Worm (Caenorhabditis elegans) whole organism, young adult: ENCODE data around the gene aqp-3.
A peak's percentile ranks its signal among the peaks of the same experiment; 100 is the strongest.

ENCODE experiments used
- B0261.1 ChIP-seq: sonication (generic microtip); optimal IDR thresholded peaks from 2 replicates; lab custom pipeline; 2016; ENCODE audit warnings: mild to moderate bottlenecking, missing genetic modification characterization, moderate library complexity, missing compliant biosample characterization
- C17E4.6 ChIP-seq: fragments of 200-800 bp; sonication (Bioruptor generic); IDR thresholded peaks from 2 replicates; pipeline ENCODE4 v1.3.6; 2022; ENCODE audit warnings: missing genetic modification reagents, missing genetic modification characterization, missing compliant biosample characterization
- F10E7.11 ChIP-seq: sonication (generic microtip); optimal IDR thresholded peaks from 2 replicates; lab custom pipeline; 2017; ENCODE audit warnings: mild to moderate bottlenecking, missing genetic modification characterization, moderate library complexity, missing compliant biosample characterization
- F23B12.7 ChIP-seq: sonication (generic microtip); optimal IDR thresholded peaks from 2 replicates; lab custom pipeline; 2017; ENCODE audit warnings: missing genetic modification characterization, mild to moderate bottlenecking, missing compliant biosample characterization, antibody characterized with exemption, moderate library complexity; ENCODE audit not compliant: insufficient read depth
- F37B4.10 ChIP-seq: fragments of 200-800 bp; sonication (Bioruptor generic); IDR thresholded peaks from 2 replicates; pipeline ENCODE4 v1.3.6; 2022; ENCODE audit warnings: missing genetic modification characterization, missing compliant biosample characterization
- F52B5.7 ChIP-seq: sonication (generic microtip); optimal IDR thresholded peaks from 2 replicates; lab custom pipeline; 2016; ENCODE audit warnings: mild to moderate bottlenecking, missing genetic modification characterization, missing compliant biosample characterization
- F57A8.1 ChIP-seq: fragments of 200-800 bp; sonication (Bioruptor generic); optimal IDR thresholded peaks from 2 replicates; lab custom pipeline; 2018; ENCODE audit warnings: mild to moderate bottlenecking, missing genetic modification characterization, moderate library complexity, missing compliant biosample characterization
- T07F8.4 ChIP-seq: sonication (generic microtip); optimal IDR thresholded peaks from 2 replicates; lab custom pipeline; 2016; ENCODE audit warnings: mild to moderate bottlenecking, missing genetic modification characterization, moderate library complexity, missing compliant biosample characterization
- Y53G8AR.9 ChIP-seq: fragments of 200-800 bp; sonication (Bioruptor generic); conservative IDR thresholded peaks from 2 replicates; pipeline ENCODE4 v1.3.6; 2022; ENCODE audit warnings: missing genetic modification reagents, missing genetic modification characterization, missing compliant biosample characterization
- Y56A3A.18 ChIP-seq: fragments of 200-800 bp; sonication (Bioruptor generic); IDR thresholded peaks from 2 replicates; pipeline ENCODE4 v1.3.6; 2022; ENCODE audit warnings: missing genetic modification reagents, missing genetic modification characterization, missing compliant biosample characterization
- Y79H2A.3 ChIP-seq: fragments of 200-800 bp; sonication (Bioruptor generic); conservative IDR thresholded peaks from 2 replicates; pipeline ENCODE4 v1.3.6; 2022; ENCODE audit warnings: missing genetic modification reagents, missing genetic modification characterization, missing compliant biosample characterization
- Y95B8A.8 ChIP-seq: fragments of 200-800 bp; sonication (Bioruptor generic); IDR thresholded peaks from 2 replicates; pipeline ENCODE4 v1.3.6; 2022; ENCODE audit warnings: missing genetic modification reagents, missing genetic modification characterization, missing compliant biosample characterization
- ZK185.1 ChIP-seq: sonication (generic microtip); optimal IDR thresholded peaks from 2 replicates; lab custom pipeline; 2016; ENCODE audit warnings: mild to moderate bottlenecking, missing genetic modification characterization, missing compliant biosample characterization; ENCODE audit not compliant: poor library complexity, severe bottlenecking
- ama-1 ChIP-seq, 3 experiments: fragments of 150-350 bp in 1 of 3; sonication (generic microtip) in 2 of 3; optimal IDR thresholded peaks; 2 replicates each; lab custom pipeline; 2014 to 2018; ENCODE audit warnings: missing biosample characterization in 2 of 3, missing genetic modification characterization in 2 of 3, missing genetic modification reagents in 2 of 3
- cebp-1 ChIP-seq, 2 experiments: fragments of 200-800 bp in 1 of 2; sonication (Bioruptor generic) in 1 of 2; sonication (generic microtip) in 1 of 2; IDR thresholded peaks in 1 of 2; optimal IDR thresholded peaks in 1 of 2; 2 replicates each; pipeline versions ENCODE4 v1.3.6 to Lab custom; 2017 to 2022; ENCODE audit warnings: missing compliant biosample characterization in 2 of 2, missing genetic modification characterization in 2 of 2, mild to moderate bottlenecking in 1 of 2, missing genetic modification reagents in 1 of 2, moderate library complexity in 1 of 2
- chd-7 ChIP-seq: sonication (generic microtip); optimal IDR thresholded peaks from 2 replicates; lab custom pipeline; 2016; ENCODE audit warnings: mild to moderate bottlenecking, missing genetic modification characterization, moderate library complexity, missing compliant biosample characterization
- dpff-1 ChIP-seq: sonication (generic microtip); optimal IDR thresholded peaks from 2 replicates; lab custom pipeline; 2017; ENCODE audit warnings: mild to moderate bottlenecking, missing genetic modification characterization, missing compliant biosample characterization
- egl-18 ChIP-seq: fragments of 200-800 bp; sonication (Bioruptor generic); IDR thresholded peaks from 2 replicates; pipeline ENCODE4 v1.3.6; 2022; ENCODE audit warnings: missing genetic modification reagents, missing genetic modification characterization, missing compliant biosample characterization
- ets-4 ChIP-seq: fragments of 200-800 bp; sonication (Bioruptor generic); optimal IDR thresholded peaks from 2 replicates; lab custom pipeline; 2018; ENCODE audit warnings: mild to moderate bottlenecking, missing genetic modification characterization, missing compliant biosample characterization
- him-1 ChIP-seq: sonication (generic microtip); optimal IDR thresholded peaks from 2 replicates; lab custom pipeline; 2016; ENCODE audit warnings: missing genotype, missing genetic modification reagents, missing genetic modification characterization, missing compliant biosample characterization
- hmg-20 ChIP-seq: fragments of 200-800 bp; sonication (Bioruptor generic); IDR thresholded peaks from 2 replicates; pipeline ENCODE4 v1.3.6; 2022; ENCODE audit warnings: missing genetic modification reagents, missing genetic modification characterization, missing compliant biosample characterization
- hrde-1 ChIP-seq: sonication (generic microtip); optimal IDR thresholded peaks from 2 replicates; lab custom pipeline; 2016; ENCODE audit warnings: missing genetic modification characterization, mild to moderate bottlenecking, missing compliant biosample characterization, moderate library complexity, missing genotype, missing genetic modification reagents, borderline replicate concordance
- let-526 ChIP-seq: fragments of 200-800 bp; sonication (Bioruptor generic); IDR thresholded peaks from 2 replicates; pipeline ENCODE4 v1.3.6; 2022; ENCODE audit warnings: missing genetic modification reagents, missing genetic modification characterization, missing compliant biosample characterization
- lin-26 ChIP-seq: fragments of 200-800 bp; sonication (Bioruptor generic); IDR thresholded peaks from 2 replicates; pipeline ENCODE4 v1.3.6; 2022; ENCODE audit warnings: missing genetic modification reagents, missing genetic modification characterization, missing compliant biosample characterization
- lin-40 ChIP-seq: sonication (generic microtip); optimal IDR thresholded peaks from 2 replicates; lab custom pipeline; 2016; ENCODE audit warnings: missing genetic modification characterization, mild to moderate bottlenecking, missing compliant biosample characterization, missing genotype, missing genetic modification reagents
- lsl-1 ChIP-seq: fragments of 200-800 bp; sonication (Bioruptor generic); optimal IDR thresholded peaks from 2 replicates; lab custom pipeline; 2018; ENCODE audit warnings: mild to moderate bottlenecking, missing genetic modification characterization, moderate library complexity, missing compliant biosample characterization
- madf-10 ChIP-seq: sonication (generic microtip); optimal IDR thresholded peaks from 2 replicates; lab custom pipeline; 2016; ENCODE audit warnings: mild to moderate bottlenecking, missing genetic modification characterization, missing compliant biosample characterization
- mes-4 ChIP-seq: sonication (generic microtip); optimal IDR thresholded peaks from 2 replicates; lab custom pipeline; 2016; ENCODE audit warnings: missing genotype, missing genetic modification characterization, missing compliant biosample characterization
- nfyb-1 ChIP-seq: fragments of 200-800 bp; sonication (Bioruptor generic); IDR thresholded peaks from 2 replicates; pipeline ENCODE4 v1.3.6; 2022; ENCODE audit warnings: missing genetic modification reagents, missing genetic modification characterization, missing compliant biosample characterization
- nhr-120 ChIP-seq: fragments of 200-800 bp; sonication (Bioruptor generic); IDR thresholded peaks from 2 replicates; pipeline ENCODE4 v1.3.6; 2022; ENCODE audit warnings: missing genetic modification characterization, missing compliant biosample characterization
- nhr-179 ChIP-seq: sonication (generic microtip); optimal IDR thresholded peaks from 2 replicates; lab custom pipeline; 2016; ENCODE audit warnings: mild to moderate bottlenecking, missing genetic modification characterization, missing compliant biosample characterization
- nhr-27 ChIP-seq: fragments of 200-800 bp; sonication (Bioruptor generic); optimal IDR thresholded peaks from 2 replicates; lab custom pipeline; 2018; ENCODE audit warnings: mild to moderate bottlenecking, missing genetic modification characterization, moderate library complexity, missing compliant biosample characterization
- pbrm-1 ChIP-seq: fragments of 200-800 bp; sonication (Bioruptor generic); IDR thresholded peaks from 2 replicates; pipeline ENCODE4 v1.3.6; 2022; ENCODE audit warnings: missing genetic modification reagents, missing genetic modification characterization, missing compliant biosample characterization
- pha-4 ChIP-seq: fragments of 150-350 bp; sonication (generic microtip); optimal IDR thresholded peaks from 2 replicates; lab custom pipeline; 2014; ENCODE audit warnings: missing biosample characterization, missing genetic modification reagents, missing genetic modification characterization
- snpc-3.4 ChIP-seq: sonication (generic microtip); optimal IDR thresholded peaks from 2 replicates; lab custom pipeline; 2017; ENCODE audit warnings: missing genetic modification characterization, mild to moderate bottlenecking, missing compliant biosample characterization, antibody characterized with exemption, moderate library complexity, missing genotype, missing genetic modification reagents
- snpc-4 ChIP-seq, 5 experiments: fragments of 150-350 bp in 1 of 5; sonication (generic microtip) in 4 of 5; optimal IDR thresholded peaks; 2 replicates each; lab custom pipeline; 2014 to 2018; ENCODE audit warnings: missing genetic modification characterization in 5 of 5, missing biosample characterization in 3 of 5, antibody characterized with exemption in 2 of 5, mild to moderate bottlenecking in 2 of 5, missing compliant biosample characterization in 2 of 5, missing genotype in 2 of 5, moderate library complexity in 2 of 5, missing genetic modification reagents in 1 of 5
- tbx-9 ChIP-seq: sonication (generic microtip); optimal IDR thresholded peaks from 2 replicates; lab custom pipeline; 2016; ENCODE audit warnings: borderline replicate concordance, missing genetic modification characterization, inconsistent platforms, missing compliant biosample characterization
- zfh-2 ChIP-seq: fragments of 200-800 bp; sonication (Bioruptor generic); conservative IDR thresholded peaks from 2 replicates; pipeline ENCODE4 v1.3.6; 2022; ENCODE audit warnings: missing genetic modification reagents, missing genetic modification characterization, missing compliant biosample characterization
- ztf-22 ChIP-seq: fragments of 200-800 bp; sonication (Bioruptor generic); optimal IDR thresholded peaks from 2 replicates; lab custom pipeline; 2018; ENCODE audit warnings: mild to moderate bottlenecking, missing genetic modification characterization, moderate library complexity, missing compliant biosample characterization

The aqp-3 gene

ce11 chrIV:10935336-10935735 is 30.9 kb downstream of the aqp-3 start (continued):
- TF ChIP-seq ztf-22 (GFP tag; lab: Kevin White, UChicago) (peak; percentile 75), nfyb-1 (GFP tag; lab: Robert Waterston, UW) (peak; percentile 85), snpc-4 (GFP tag; optimal IDR thresholded peaks at IDR 0.05; lab: Kevin White, UChicago) (no peak), snpc-4 (tag; optimal IDR thresholded peaks at IDR 0.05; lab: Kevin White, UChicago) (peak in 1 of 4 experiments; percentile 10), lin-26 (GFP tag; lab: Robert Waterston, UW) (0 out of 2 replicates have a peak, but pooled peaks have one; percentile 65), F37B4.10 (GFP tag; lab: Robert Waterston, UW) (no peak), F10E7.11 (tag; lab: Kevin White, UChicago) (peak; percentile 11), lin-40 (tag; lab: Kevin White, UChicago) (peak; percentile 51), T07F8.4 (tag; lab: Kevin White, UChicago) (no peak), Y53G8AR.9 (GFP tag; lab: Robert Waterston, UW) (peak; percentile 47; the same call in 1 of the 2 replicates), cebp-1 (GFP tag; IDR thresholded peaks at IDR 0.05; lab: Robert Waterston, UW) (peak; percentile 45), cebp-1 (tag; optimal IDR thresholded peaks at IDR 0.05; lab: Kevin White, UChicago) (peak; percentile 85)

DNA sequence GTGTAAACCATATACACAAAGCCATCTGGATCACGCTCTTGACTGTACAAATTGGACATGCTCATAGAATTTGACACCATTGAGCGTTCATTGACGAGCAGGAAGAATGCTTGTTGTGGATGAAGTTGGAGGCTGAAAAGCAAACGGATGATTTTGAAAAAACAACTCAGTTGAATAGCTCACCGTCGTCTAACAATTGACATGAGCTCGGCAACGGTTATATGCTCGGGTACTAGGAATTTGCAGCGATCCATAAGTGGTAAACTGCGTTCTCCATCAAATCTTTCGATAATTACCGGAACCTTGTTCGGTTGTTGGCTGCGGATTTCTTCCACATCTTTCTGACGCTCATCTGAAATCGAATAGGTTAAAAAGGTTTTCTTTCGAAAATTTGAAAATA is 31.5 kb downstream of the aqp-3 start:
- TF ChIP-seq egl-18 (GFP tag; lab: Robert Waterston, UW) (no peak), zfh-2 (GFP tag; lab: Robert Waterston, UW) (no peak), pbrm-1 (GFP tag; lab: Robert Waterston, UW) (0 out of 2 replicates have a peak, but pooled peaks have one; percentile 5), ama-1 (optimal IDR thresholded peaks at IDR 0.05; lab: Kevin White, UChicago) (peak; percentile 56), ama-1 (GFP tag; optimal IDR thresholded peaks at IDR 0.05; lab: Kevin White, UChicago) (no peak), let-526 (GFP tag; lab: Robert Waterston, UW) (no peak), Y95B8A.8 (GFP tag; lab: Robert Waterston, UW) (0 out of 2 replicates have a peak, but pooled peaks have one; percentile 9), C17E4.6 (0 out of 2 replicates have a peak, but pooled peaks have one; percentile 7)

- TF ChIP-seq madf-10 (tag; lab: Kevin White, UChicago) (peak; percentile 6), ets-4 (GFP tag; lab: Kevin White, UChicago) (peak; percentile 14), F23B12.7 (tag; lab: Kevin White, UChicago) (no peak), snpc-3.4 (tag; lab: Kevin White, UChicago) (no peak), B0261.1 (tag; lab: Kevin White, UChicago) (peak; percentile 3), F57A8.1 (GFP tag; lab: Kevin White, UChicago) (no peak), nhr-179 (tag; lab: Kevin White, UChicago) (no peak), Y95B8A.8 (GFP tag; lab: Robert Waterston, UW) (peak; percentile 67), nhr-27 (tag; lab: Kevin White, UChicago) (no peak), hrde-1 (tag; lab: Kevin White, UChicago) (peak; percentile 49), snpc-4 (GFP tag; optimal IDR thresholded peaks at IDR 0.05; lab: Kevin White, UChicago) (no peak), snpc-4 (tag; optimal IDR thresholded peaks at IDR 0.05; lab: Kevin White, UChicago) (peak in 2 of 4 experiments; percentile 10 to 11), chd-7 (tag; lab: Kevin White, UChicago) (peak; percentile 83), him-1 (tag; lab: Kevin White, UChicago) (no peak), F52B5.7 (tag; lab: Kevin White, UChicago) (peak; percentile 86), lsl-1 (GFP tag; lab: Kevin White, UChicago) (no peak), dpff-1 (peak; percentile 69), nhr-120 (GFP tag; lab: Robert Waterston, UW) (no peak), C17E4.6 (0 out of 2 replicates have a peak, but pooled peaks have one; percentile 17), pha-4 (tag; lab: Kevin White, UChicago) (no peak), hmg-20 (peak; percentile 52; the same call in 1 of the 2 replicates), tbx-9 (tag; lab: Kevin White, UChicago) (no peak), ztf-22 (GFP tag; lab: Kevin White, UChicago) (no peak), ZK185.1 (peak; percentile 12), Y79H2A.3 (GFP tag; lab: Robert Waterston, UW) (peak; percentile 65), Y56A3A.18 (GFP tag; lab: Robert Waterston, UW) (peak; percentile 90), mes-4 (no peak)
These were observed 32.3 kb downstream of the aqp-3 start for ce11 chrIV:10933777-10934546.
